Worm (Caenorhabditis elegans): ENCODE data around the gene Y56A3A.2.

ce11 chrIII:11807418-11807817, 54.6 kb downstream of the Y56A3A.2 start, which contains the start of gene C18D11.10:
- no peak for TF ChIP-seq ama-1 (optimal IDR thresholded peaks at IDR 0.05)
- TF ChIP-seq syd-9 (tag; optimal IDR thresholded peaks at IDR 0.05) = no peak

All from whole organism, late embryonic.